Fruit fly (Drosophila melanogaster) whole organism, embryonic: ENCODE measurements around the gene CG13408.

Source experiments
- ATbp ChIP-seq: fragments of 200-800 bp; sonication (Bioruptor generic); optimal IDR thresholded peaks from 2 replicates; lab custom pipeline; 2017; ENCODE audit warnings: missing biosample characterization, mild to moderate bottlenecking, missing genetic modification characterization, missing genetic modification reagents
- Blimp-1 ChIP-seq: fragments of 200-800 bp; sonication (Bioruptor generic); optimal IDR thresholded peaks from 3 replicates; lab custom pipeline; 2018; ENCODE audit warnings: missing biosample characterization, missing genetic modification characterization, mild to moderate bottlenecking, moderate library complexity, missing genetic modification reagents
- CG11456 ChIP-seq: fragments of 200-800 bp; sonication (Bioruptor generic); IDR thresholded peaks from 3 replicates; pipeline ENCODE4 v1.3.6; 2022; ENCODE audit warnings: missing biosample characterization, missing genetic modification characterization
- CG11504 ChIP-seq: fragments of 200-800 bp; sonication (Bioruptor generic); optimal IDR thresholded peaks from 3 replicates; lab custom pipeline; 2019; ENCODE audit warnings: missing biosample characterization, mild to moderate bottlenecking, missing genetic modification characterization, moderate library complexity
- CG1233 ChIP-seq: fragments of 200-800 bp; sonication (Bioruptor generic); optimal IDR thresholded peaks from 4 replicates; lab custom pipeline; 2018; ENCODE audit warnings: missing biosample characterization, mild to moderate bottlenecking, missing genetic modification characterization
- CG17328 ChIP-seq: fragments of 200-800 bp; sonication (Bioruptor generic); IDR thresholded peaks from 2 replicates; pipeline ENCODE4 v1.3.6; 2022; ENCODE audit warnings: missing biosample characterization, missing genetic modification characterization
- CG17912 ChIP-seq: fragments of 200-800 bp; sonication (Bioruptor generic); optimal IDR thresholded peaks from 2 replicates; lab custom pipeline; 2018; ENCODE audit warnings: missing biosample characterization, mild to moderate bottlenecking, missing genetic modification characterization
- CG2199 ChIP-seq: fragments of 200-800 bp; sonication (Bioruptor generic); IDR thresholded peaks from 3 replicates; pipeline ENCODE4 v1.3.6; 2022; ENCODE audit warnings: missing biosample characterization, missing genetic modification characterization
- CG32532 ChIP-seq: fragments of 200-800 bp; sonication (Bioruptor generic); IDR thresholded peaks from 2 replicates; pipeline ENCODE4 v1.3.6; 2022; ENCODE audit warnings: missing biosample characterization, missing genetic modification characterization
- CG32767 ChIP-seq: fragments of 200-800 bp; sonication (Bioruptor generic); IDR thresholded peaks from 2 replicates; pipeline ENCODE4 v1.3.6; 2022; ENCODE audit warnings: missing biosample characterization, missing genetic modification characterization
- CG34224 ChIP-seq: fragments of 200-800 bp; sonication (Bioruptor generic); IDR thresholded peaks from 3 replicates; pipeline ENCODE4 v1.3.6; 2022; ENCODE audit warnings: missing biosample characterization, missing genetic modification characterization; ENCODE audit not compliant: partially characterized antibody
- CG3726 ChIP-seq: fragments of 200-800 bp; sonication (Bioruptor generic); IDR thresholded peaks from 3 replicates; pipeline ENCODE4, ENCODE4 v1.3.6; 2022; ENCODE audit warnings: missing biosample characterization, missing genetic modification characterization
- CG43689 ChIP-seq: fragments of 200-800 bp; sonication (Bioruptor generic); IDR thresholded peaks from 2 replicates; pipeline ENCODE4 v1.3.6; 2022; ENCODE audit warnings: missing biosample characterization, missing genetic modification characterization
- CG5245 ChIP-seq: fragments of 200-800 bp; sonication (Bioruptor generic); optimal IDR thresholded peaks from 3 replicates; lab custom pipeline; 2016; ENCODE audit warnings: missing biosample characterization, missing genetic modification characterization
- Dad ChIP-seq: fragments of 200-800 bp; sonication (Bioruptor generic); optimal IDR thresholded peaks from 3 replicates; lab custom pipeline; 2016; ENCODE audit warnings: missing biosample characterization, missing genetic modification characterization
- Doc3 ChIP-seq: fragments of 200-800 bp; sonication (Bioruptor generic); IDR thresholded peaks from 3 replicates; pipeline ENCODE4 v1.3.6; 2022; ENCODE audit warnings: missing biosample characterization, missing genetic modification characterization; ENCODE audit not compliant: partially characterized antibody
- Eip74EF ChIP-seq, 2 experiments: fragments of 200-800 bp in 1 of 2; fragments of >200 bp in 1 of 2; sonication (Bioruptor generic) in 1 of 2; optimal IDR thresholded peaks; 2 replicates each; lab custom pipeline; 2017 to 2019; ENCODE audit warnings: missing biosample characterization in 2 of 2, missing genetic modification characterization in 2 of 2, mild to moderate bottlenecking in 1 of 2, moderate library complexity in 1 of 2
- Ets65A ChIP-seq: fragments of 200-800 bp; sonication (Bioruptor generic); peaks from one replicate; lab custom pipeline; 2016; ENCODE audit warnings: missing biosample characterization, missing genetic modification characterization
- Gug ChIP-seq: fragments of 200-800 bp; sonication (Bioruptor generic); IDR thresholded peaks from 4 replicates; pipeline ENCODE4 v1.3.6; 2022; ENCODE audit warnings: missing biosample characterization, missing genetic modification characterization
- Hr78 ChIP-seq, 2 experiments: fragments of 200-800 bp in 1 of 2; fragments of >200 bp in 1 of 2; sonication (Bioruptor generic) in 1 of 2; optimal IDR thresholded peaks; 2 replicates each; lab custom pipeline; 2017 to 2019; ENCODE audit warnings: missing biosample characterization in 2 of 2, missing genetic modification characterization in 2 of 2, mild to moderate bottlenecking in 1 of 2, moderate library complexity in 1 of 2
- Ptx1 ChIP-seq: fragments of 200-800 bp; sonication (Bioruptor generic); IDR thresholded peaks from 2 replicates; pipeline ENCODE4 v1.3.6; 2022; ENCODE audit warnings: missing biosample characterization, missing genetic modification characterization
- Sry-β ChIP-seq: fragments of 200-800 bp; sonication (Bioruptor generic); optimal IDR thresholded peaks from 2 replicates; lab custom pipeline; 2018; ENCODE audit warnings: missing biosample characterization, mild to moderate bottlenecking, missing genetic modification characterization, moderate library complexity
- abd-A ChIP-seq: fragments of 200-800 bp; sonication (Bioruptor generic); optimal IDR thresholded peaks from 3 replicates; lab custom pipeline; 2019; ENCODE audit warnings: missing biosample characterization, mild to moderate bottlenecking, missing genetic modification characterization, moderate library complexity
- amos ChIP-seq: fragments of 200-800 bp; sonication (Bioruptor generic); IDR thresholded peaks from 2 replicates; pipeline ENCODE4 v1.3.6; 2022; ENCODE audit warnings: missing biosample characterization, missing genetic modification characterization; ENCODE audit not compliant: partially characterized antibody
- bcd ChIP-seq: fragments of 200-800 bp; sonication (Bioruptor generic); optimal IDR thresholded peaks from 2 replicates; lab custom pipeline; 2017; ENCODE audit warnings: missing biosample characterization, mild to moderate bottlenecking, missing genetic modification characterization
- cg ChIP-seq: fragments of 200-800 bp; sonication (Bioruptor generic); optimal IDR thresholded peaks from 3 replicates; lab custom pipeline; 2019; ENCODE audit warnings: missing biosample characterization, mild to moderate bottlenecking, missing genetic modification characterization, moderate library complexity
- chinmo ChIP-seq: fragments of 200-800 bp; sonication (Bioruptor generic); IDR thresholded peaks from 4 replicates; pipeline ENCODE4 v1.3.6; 2022; ENCODE audit warnings: missing biosample characterization, missing genetic modification characterization; ENCODE audit not compliant: partially characterized antibody
- chm ChIP-seq: fragments of 200-800 bp; sonication (Bioruptor generic); IDR thresholded peaks from 2 replicates; pipeline ENCODE4 v1.3.6; 2022; ENCODE audit warnings: missing biosample characterization, missing genetic modification characterization
- crc ChIP-seq: fragments of 200-800 bp; sonication (Bioruptor generic); optimal IDR thresholded peaks from 2 replicates; lab custom pipeline; 2016; ENCODE audit warnings: missing biosample characterization, missing genetic modification characterization
- crp ChIP-seq, 2 experiments: fragments of 200-800 bp; sonication (Bioruptor generic); optimal IDR thresholded peaks; 2 replicates in 1 of 2; 3 replicates in 1 of 2; lab custom pipeline; 2017; ENCODE audit warnings: missing biosample characterization in 2 of 2, missing genetic modification characterization in 2 of 2, mild to moderate bottlenecking in 1 of 2, moderate library complexity in 1 of 2
- exex ChIP-seq: fragments of 200-800 bp; sonication (Bioruptor generic); optimal IDR thresholded peaks from 4 replicates; lab custom pipeline; 2018; ENCODE audit warnings: missing biosample characterization, mild to moderate bottlenecking, missing genetic modification characterization, moderate library complexity
- gsb ChIP-seq: fragments of 200-800 bp; sonication (Bioruptor generic); IDR thresholded peaks from 2 replicates; pipeline ENCODE4 v1.3.6; 2022; ENCODE audit warnings: missing biosample characterization, missing genetic modification characterization
- gsb-n ChIP-seq: fragments of 200-800 bp; sonication (Bioruptor generic); optimal IDR thresholded peaks from 3 replicates; lab custom pipeline; 2018; ENCODE audit warnings: missing biosample characterization, mild to moderate bottlenecking, missing genetic modification characterization
- gt ChIP-seq: fragments of 200-800 bp; sonication (Bioruptor generic); IDR thresholded peaks from 2 replicates; pipeline ENCODE4 v1.3.6; 2022; ENCODE audit warnings: missing biosample characterization, missing genetic modification characterization
- ind ChIP-seq: fragments of 200-800 bp; sonication (Bioruptor generic); optimal IDR thresholded peaks from 3 replicates; lab custom pipeline; 2016; ENCODE audit warnings: missing biosample characterization, missing genetic modification characterization
- kah ChIP-seq: fragments of 200-800 bp; sonication (Bioruptor generic); optimal IDR thresholded peaks from 2 replicates; lab custom pipeline; 2018; ENCODE audit warnings: missing biosample characterization, mild to moderate bottlenecking, missing genetic modification characterization
- kni ChIP-seq: fragments of 200-800 bp; sonication (Bioruptor generic); optimal IDR thresholded peaks from 3 replicates; lab custom pipeline; 2017; ENCODE audit warnings: mild to moderate bottlenecking, missing biosample characterization, missing genetic modification reagents, missing genetic modification characterization
- lmd ChIP-seq: fragments of 200-800 bp; sonication (Bioruptor generic); IDR thresholded peaks from 2 replicates; pipeline ENCODE4 v1.3.6; 2022; ENCODE audit warnings: missing biosample characterization, missing genetic modification characterization
- nau ChIP-seq: fragments of 200-800 bp; sonication (Bioruptor generic); optimal IDR thresholded peaks from 3 replicates; lab custom pipeline; 2017; ENCODE audit warnings: missing biosample characterization, mild to moderate bottlenecking, missing genetic modification characterization, missing genetic modification reagents
- nmo ChIP-seq: fragments of 200-800 bp; sonication (Bioruptor generic); optimal IDR thresholded peaks from 2 replicates; lab custom pipeline; 2018; ENCODE audit warnings: missing biosample characterization, mild to moderate bottlenecking, missing genetic modification characterization, moderate library complexity
- peb ChIP-seq: fragments of 200-800 bp; sonication (Bioruptor generic); IDR thresholded peaks from 2 replicates; pipeline ENCODE4 v1.3.6; 2022; ENCODE audit warnings: missing biosample characterization, missing genetic modification characterization
- run ChIP-seq: fragments of 200-800 bp; sonication (Bioruptor generic); optimal IDR thresholded peaks from 3 replicates; lab custom pipeline; 2018; ENCODE audit warnings: missing biosample characterization, mild to moderate bottlenecking, missing genetic modification characterization
- sr ChIP-seq: fragments of 200-800 bp; sonication (Bioruptor generic); IDR thresholded peaks from 3 replicates; pipeline ENCODE4 v1.3.6; 2022; ENCODE audit warnings: missing biosample characterization, missing genetic modification characterization
- stwl ChIP-seq: fragments of 200-800 bp; sonication (Bioruptor generic); optimal IDR thresholded peaks from 3 replicates; lab custom pipeline; 2018; ENCODE audit warnings: missing biosample characterization, mild to moderate bottlenecking, missing genetic modification characterization, moderate library complexity
- tll ChIP-seq, 2 experiments: fragments of 200-800 bp in 1 of 2; fragments of >200 bp in 1 of 2; sonication (Bioruptor generic) in 1 of 2; optimal IDR thresholded peaks; 2 replicates each; lab custom pipeline; 2017 to 2019; ENCODE audit warnings: missing biosample characterization in 2 of 2, missing genetic modification characterization in 2 of 2, mild to moderate bottlenecking in 1 of 2, moderate library complexity in 1 of 2
- toy ChIP-seq: fragments of 200-800 bp; sonication (Bioruptor generic); IDR thresholded peaks from 2 replicates; pipeline ENCODE4 v1.3.6; 2022; ENCODE audit warnings: missing biosample characterization, missing genetic modification characterization

Gene CG13408

DNA sequence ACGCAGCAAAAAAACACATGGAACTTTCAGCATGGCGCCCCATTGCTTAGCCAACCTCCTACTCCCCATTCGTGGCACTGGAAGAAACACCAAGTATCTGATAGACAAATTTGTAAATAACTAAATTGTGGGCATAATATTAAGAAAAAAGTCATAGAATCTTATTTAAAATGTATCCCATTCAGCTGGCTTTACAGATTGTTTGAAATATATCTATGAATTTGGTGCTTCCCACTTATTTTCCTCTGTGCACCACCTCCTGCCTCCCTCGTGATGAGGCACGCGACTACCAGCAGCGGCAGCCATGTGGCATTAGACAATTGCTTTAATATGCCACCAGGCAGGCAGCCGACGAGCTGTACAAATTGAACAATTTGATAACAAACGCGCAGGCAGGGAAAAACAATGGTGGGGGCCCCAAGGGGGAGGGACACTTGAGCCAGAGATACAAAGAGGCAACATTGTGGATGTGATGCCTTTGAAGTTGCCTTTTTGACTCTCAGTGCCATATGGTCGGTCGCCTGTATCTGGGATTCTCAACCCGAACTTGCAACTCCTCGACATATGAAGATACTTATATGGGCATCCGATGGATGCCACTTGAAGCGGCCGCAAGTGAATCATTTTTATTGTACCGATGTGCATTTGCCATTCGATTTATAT lies 30.9 kb upstream of the CG13408 start (continued):
- TF ChIP-seq ATbp (GFP tag; lab: Kevin White, UChicago) (peak; percentile 85), bcd (GFP tag; lab: Kevin White, UChicago) (peak; percentile 76), Gug (peak; percentile 70)

DNA sequence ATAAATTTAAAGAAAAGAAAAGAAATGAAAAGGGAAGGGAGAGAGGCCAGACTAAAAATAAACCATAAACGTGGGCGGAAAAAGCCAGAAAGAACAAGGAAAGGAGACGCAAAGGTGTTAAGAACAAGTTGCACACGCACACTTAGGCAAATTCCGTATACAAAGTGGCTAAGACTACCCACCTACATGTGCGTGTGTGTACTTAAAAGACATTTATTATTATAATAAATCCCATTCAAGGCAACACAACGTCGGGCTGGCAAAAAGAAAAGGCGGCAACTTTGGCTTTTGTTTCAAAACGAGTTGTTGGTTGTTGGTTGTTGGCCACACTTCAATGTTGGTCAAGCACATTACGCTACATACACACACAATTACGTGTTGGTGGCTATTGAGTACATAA lies 27.9 kb upstream of the CG13408 start:
- no peak for TF ChIP-seq chinmo
- peak; percentile 28 for TF ChIP-seq cg (GFP tag; lab: Kevin White, UChicago)
- TF ChIP-seq stwl (tag; lab: Kevin White, UChicago), result peak; percentile 42
- TF ChIP-seq CG32767 (GFP tag; lab: Robert Waterston, UW), result no peak
- TF ChIP-seq tll (GFP tag; optimal IDR thresholded peaks at IDR 0.05; lab: Kevin White, UChicago), result peak in 1 of 2 experiments; percentile 64
- no peak for TF ChIP-seq CG34224 (GFP tag; lab: Robert Waterston, UW)
- TF ChIP-seq abd-A (tag; lab: Kevin White, UChicago), result no peak
- no peak for TF ChIP-seq exex
- TF ChIP-seq CG11504 (tag; lab: Kevin White, UChicago), result peak; percentile 13
- peak; percentile 51 for TF ChIP-seq kni (GFP tag; lab: Kevin White, UChicago)
- TF ChIP-seq gsb, result 0 out of 2 replicates have a peak, but pooled peaks have one; percentile 22
- no peak for TF ChIP-seq peb (GFP tag; lab: Robert Waterston, UW)
- peak; percentile 2 for TF ChIP-seq Ets65A (GFP tag; lab: Kevin White, UChicago)
- no peak for TF ChIP-seq crc (GFP tag; lab: Kevin White, UChicago)
- TF ChIP-seq sr (GFP tag; lab: Robert Waterston, UW), result peak; percentile 84

DNA sequence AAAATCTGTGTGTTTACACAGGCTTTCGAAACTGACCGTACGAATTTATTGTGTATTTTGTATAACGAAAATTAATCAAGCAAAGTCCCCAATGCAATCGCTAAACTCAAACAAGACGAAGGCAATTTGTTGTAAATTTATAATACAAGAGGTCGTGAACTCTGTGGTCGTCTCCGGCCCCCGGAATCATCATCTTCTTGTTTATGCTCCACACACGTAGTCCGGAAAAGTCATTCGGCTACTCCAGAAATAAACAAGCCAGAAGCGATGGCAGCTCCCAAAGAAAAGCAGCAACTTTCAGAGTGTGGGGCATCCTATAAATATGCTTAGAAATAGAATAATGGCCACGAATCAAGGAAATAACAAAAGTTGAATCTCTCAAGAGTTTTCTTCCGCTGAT lies 27.0 kb upstream of the CG13408 start:
- TF ChIP-seq run, result peak; percentile 53
- TF ChIP-seq CG32532 (GFP tag; lab: Robert Waterston, UW), result no peak
- peak; percentile 45 for TF ChIP-seq abd-A (tag; lab: Kevin White, UChicago)
- TF ChIP-seq CG43689 (GFP tag; lab: Robert Waterston, UW), result no peak
- TF ChIP-seq amos (GFP tag; lab: Robert Waterston, UW), result no peak
- no peak for TF ChIP-seq Gug
- TF ChIP-seq ind (GFP tag; lab: Kevin White, UChicago), result no peak
- TF ChIP-seq CG5245 (GFP tag; lab: Kevin White, UChicago), result no peak
- no peak for TF ChIP-seq gsb-n (tag; lab: Kevin White, UChicago)
- no peak for TF ChIP-seq CG1233 (GFP tag; lab: Kevin White, UChicago)
- TF ChIP-seq CG17328, result no peak
- TF ChIP-seq gt (GFP tag; lab: Robert Waterston, UW), result no peak
- no peak for TF ChIP-seq lmd (GFP tag; lab: Robert Waterston, UW)
- TF ChIP-seq Hr78 (GFP tag; optimal IDR thresholded peaks at IDR 0.05; lab: Kevin White, UChicago), result peak in 1 of 2 experiments; percentile 92
- no peak for TF ChIP-seq Sry-β (GFP tag; lab: Kevin White, UChicago)
- TF ChIP-seq CG11456, result no peak
- no peak for TF ChIP-seq nmo
- no peak for TF ChIP-seq kah (GFP tag; lab: Kevin White, UChicago)
- peak; percentile 27 for TF ChIP-seq chm (GFP tag; lab: Robert Waterston, UW)
- TF ChIP-seq Dad, result no peak
- TF ChIP-seq toy, result no peak
- TF ChIP-seq CG17912 (GFP tag; lab: Kevin White, UChicago), result no peak
- TF ChIP-seq Doc3 (GFP tag; lab: Robert Waterston, UW), result no peak
- no peak for TF ChIP-seq Ptx1 (GFP tag; lab: Robert Waterston, UW)
- no peak for TF ChIP-seq crp (GFP tag; optimal IDR thresholded peaks at IDR 0.05; lab: Kevin White, UChicago)
- no peak for TF ChIP-seq nau
- TF ChIP-seq CG3726 (GFP tag; lab: Robert Waterston, UW), result no peak
- no peak for TF ChIP-seq Blimp-1 (GFP tag; lab: Kevin White, UChicago)
- TF ChIP-seq CG2199 (GFP tag; lab: Robert Waterston, UW), result peak; percentile 65; the same call in 1 of the 3 replicates
- no peak for TF ChIP-seq Eip74EF (GFP tag; optimal IDR thresholded peaks at IDR 0.05; lab: Kevin White, UChicago)
